Fruit fly (Drosophila melanogaster): ENCODE measurements around the gene Peritrophin-15b.

The Peritrophin-15b gene

dm6 chr2L:8350560-8351171, 44.1 kb downstream of the Peritrophin-15b start (continued):
- TF ChIP-seq Med (GFP tag) = peak; percentile 86
- no peak for TF ChIP-seq Ptx1 (GFP tag; IDR thresholded peaks at IDR 0.05)
- TF ChIP-seq HHEX (GFP tag; optimal IDR thresholded peaks at IDR 0.05) = peak; percentile 61
- peak; percentile 17 for TF ChIP-seq YL-1 (GFP tag; optimal IDR thresholded peaks at IDR 0.05)
- TF ChIP-seq Trl (optimal IDR thresholded peaks at IDR 0.05) = no peak
- peak; percentile 8 for TF ChIP-seq Trl (GFP tag; optimal IDR thresholded peaks at IDR 0.05)
- peak; percentile 62 for TF ChIP-seq gro (GFP tag; optimal IDR thresholded peaks at IDR 0.05)
- no peak for TF ChIP-seq pan (optimal IDR thresholded peaks at IDR 0.05)
- peak in 1 of 2 experiments; percentile 35 for TF ChIP-seq pan (GFP tag; optimal IDR thresholded peaks at IDR 0.05 in 1 of 2, IDR thresholded peaks at IDR 0.05 in 1 of 2)
- peak in 1 of 2 experiments; percentile 21 for TF ChIP-seq dpn (GFP tag; optimal IDR thresholded peaks at IDR 0.05)
- peak; percentile 42 for TF ChIP-seq Sox102F (GFP tag; optimal IDR thresholded peaks at IDR 0.05)
- TF ChIP-seq Ada2b (GFP tag; IDR thresholded peaks at IDR 0.05) = peak; percentile 12; the same call in 1 of the 2 replicates
- peak; percentile 31 for TF ChIP-seq Hey (tag; optimal IDR thresholded peaks at IDR 0.05)
- peak; percentile 2 for TF ChIP-seq CG6683 (GFP tag; optimal IDR thresholded peaks at IDR 0.05)
- no peak for TF ChIP-seq crol (GFP tag; IDR thresholded peaks at IDR 0.05)
- TF ChIP-seq chif (GFP tag; optimal IDR thresholded peaks at IDR 0.05) = peak in 1 of 2 experiments; percentile 11
- peak; percentile 69 for TF ChIP-seq odd (GFP tag; optimal IDR thresholded peaks at IDR 0.05)
- TF ChIP-seq CG18011 (GFP tag; optimal IDR thresholded peaks at IDR 0.05) = peak; percentile 17
- TF ChIP-seq grn (GFP tag; optimal IDR thresholded peaks at IDR 0.05) = peak; percentile 74
- peak; percentile 28 for TF ChIP-seq her (GFP tag; optimal IDR thresholded peaks at IDR 0.05)
- peak; percentile 29; the same call in 1 of the 2 replicates for TF ChIP-seq HLH3B (GFP tag; IDR thresholded peaks at IDR 0.05)
- TF ChIP-seq CG2120 (GFP tag; optimal IDR thresholded peaks at IDR 0.05) = peak; percentile 36
- no peak for TF ChIP-seq psq (GFP tag; optimal IDR thresholded peaks at IDR 0.05)
- 0 out of 2 replicates have a peak, but pooled peaks have one; percentile 8 for TF ChIP-seq H2.0 (GFP tag; IDR thresholded peaks at IDR 0.05)
- TF ChIP-seq gcm (GFP tag; optimal IDR thresholded peaks at IDR 0.05) = peak; percentile 14
- peak; percentile 22 for TF ChIP-seq org-1 (GFP tag; optimal IDR thresholded peaks at IDR 0.05)
- TF ChIP-seq Usf (GFP tag; optimal IDR thresholded peaks at IDR 0.05) = no peak
- TF ChIP-seq repo (GFP tag; optimal IDR thresholded peaks at IDR 0.05) = no peak
- peak; percentile 68 for TF ChIP-seq CG2678 (tag; optimal IDR thresholded peaks at IDR 0.05)
- peak; percentile 65 for TF ChIP-seq CG12769 (tag; optimal IDR thresholded peaks at IDR 0.05)
- TF ChIP-seq pum (GFP tag; optimal IDR thresholded peaks at IDR 0.05) = no peak
- peak; percentile 8 for TF ChIP-seq Sox100B (GFP tag; optimal IDR thresholded peaks at IDR 0.05)
- peak; percentile 70 for TF ChIP-seq CG12071 (GFP tag; optimal IDR thresholded peaks at IDR 0.05)
- TF ChIP-seq unpg (GFP tag; optimal IDR thresholded peaks at IDR 0.05) = peak; percentile 46
- TF ChIP-seq Hr51 (GFP tag; optimal IDR thresholded peaks at IDR 0.05) = peak in 1 of 2 experiments; percentile 26
- TF ChIP-seq Nf-YB (GFP tag; optimal IDR thresholded peaks at IDR 0.05) = peak; percentile 3
- TF ChIP-seq salm (tag; optimal IDR thresholded peaks at IDR 0.05) = peak; percentile 39
- TF ChIP-seq CG4730 (GFP tag; IDR thresholded peaks at IDR 0.05) = peak; percentile 6; the same call in 1 of the 2 replicates
- TF ChIP-seq fd3F (GFP tag; optimal IDR thresholded peaks at IDR 0.05) = peak; percentile 28
- TF ChIP-seq CG17385 (GFP tag; optimal IDR thresholded peaks at IDR 0.05) = peak; percentile 55
- peak; percentile 88 for TF ChIP-seq exex (tag; optimal IDR thresholded peaks at IDR 0.05)
- TF ChIP-seq CG15073 (GFP tag; optimal IDR thresholded peaks at IDR 0.05) = no peak
- peak; percentile 36 for TF ChIP-seq CG6813 (GFP tag; optimal IDR thresholded peaks at IDR 0.05)
- TF ChIP-seq tll (GFP tag; optimal IDR thresholded peaks at IDR 0.05) = no peak
- peak; percentile 39 for TF ChIP-seq CG12219 (GFP tag; optimal IDR thresholded peaks at IDR 0.05)
- TF ChIP-seq CG13296 (GFP tag; optimal IDR thresholded peaks at IDR 0.05) = peak; percentile 74
- TF ChIP-seq CG7987 (GFP tag; optimal IDR thresholded peaks at IDR 0.05) = peak; percentile 44
- TF ChIP-seq schlank (tag; optimal IDR thresholded peaks at IDR 0.05) = peak; percentile 36
- peak; percentile 95 for TF ChIP-seq sd (tag; optimal IDR thresholded peaks at IDR 0.05)
